Fruit fly (Drosophila melanogaster) whole organism, embryonic: ENCODE data around the gene dmrt93B.

Experiments
- BEAF-32 ChIP-seq: fragments of 200-800 bp; sonication (Bioruptor generic); optimal IDR thresholded peaks from 3 replicates; lab custom pipeline; 2017; ENCODE audit warnings: missing biosample characterization, missing genetic modification characterization, mild to moderate bottlenecking, moderate library complexity, missing genetic modification reagents
- CG12769 ChIP-seq: fragments of 200-800 bp; sonication (Bioruptor generic); optimal IDR thresholded peaks from 2 replicates; lab custom pipeline; 2019; ENCODE audit warnings: missing biosample characterization, mild to moderate bottlenecking, missing genetic modification characterization, moderate library complexity
- CG15514 ChIP-seq: fragments of 200-800 bp; sonication (Bioruptor generic); optimal IDR thresholded peaks from 3 replicates; lab custom pipeline; 2017; ENCODE audit warnings: missing biosample characterization, missing genetic modification characterization, mild to moderate bottlenecking, moderate library complexity, missing genetic modification reagents
- CG15601 ChIP-seq: fragments of 200-800 bp; sonication (Bioruptor generic); optimal IDR thresholded peaks from 3 replicates; lab custom pipeline; 2019; ENCODE audit warnings: missing biosample characterization, mild to moderate bottlenecking, missing genetic modification characterization, moderate library complexity
- CG17328 ChIP-seq: fragments of 200-800 bp; sonication (Bioruptor generic); IDR thresholded peaks from 2 replicates; pipeline ENCODE4 v1.3.6; 2022; ENCODE audit warnings: missing biosample characterization, missing genetic modification characterization
- CG17385 ChIP-seq: fragments of 200-800 bp; sonication (Bioruptor generic); optimal IDR thresholded peaks from 3 replicates; lab custom pipeline; 2018; ENCODE audit warnings: missing biosample characterization, mild to moderate bottlenecking, missing genetic modification characterization
- CG18262 ChIP-seq: fragments of 200-800 bp; optimal IDR thresholded peaks from 3 replicates; lab custom pipeline; 2019; ENCODE audit warnings: missing biosample characterization, mild to moderate bottlenecking, missing genetic modification characterization, moderate library complexity
- CG18599 ChIP-seq: fragments of 200-800 bp; sonication (Bioruptor generic); optimal IDR thresholded peaks from 3 replicates; lab custom pipeline; 2017; ENCODE audit warnings: missing biosample characterization, missing genetic modification characterization, mild to moderate bottlenecking, moderate library complexity, missing genetic modification reagents
- CG18619 ChIP-seq: fragments of 200-800 bp; sonication (Bioruptor generic); optimal IDR thresholded peaks from 3 replicates; lab custom pipeline; 2017; ENCODE audit warnings: missing biosample characterization, mild to moderate bottlenecking, missing genetic modification characterization
- CG30020 ChIP-seq: fragments of 200-800 bp; optimal IDR thresholded peaks from 2 replicates; lab custom pipeline; 2019; ENCODE audit warnings: missing biosample characterization, mild to moderate bottlenecking, missing genetic modification characterization, moderate library complexity
- CG32767 ChIP-seq: fragments of 200-800 bp; sonication (Bioruptor generic); IDR thresholded peaks from 2 replicates; pipeline ENCODE4 v1.3.6; 2022; ENCODE audit warnings: missing biosample characterization, missing genetic modification characterization
- CG3407 ChIP-seq: fragments of 200-800 bp; sonication (Bioruptor generic); optimal IDR thresholded peaks from 2 replicates; lab custom pipeline; 2018; ENCODE audit warnings: missing biosample characterization, mild to moderate bottlenecking, missing genetic modification characterization
- CG4707 ChIP-seq: fragments of 200-800 bp; sonication (Bioruptor generic); optimal IDR thresholded peaks from 2 replicates; lab custom pipeline; 2018; ENCODE audit warnings: missing biosample characterization, mild to moderate bottlenecking, missing genetic modification characterization, moderate library complexity
- CG4854 ChIP-seq: fragments of 200-800 bp; sonication (Bioruptor generic); optimal IDR thresholded peaks from 2 replicates; lab custom pipeline; 2016; ENCODE audit warnings: missing biosample characterization, missing genetic modification characterization, inconsistent platforms
- CG7963 ChIP-seq: fragments of 200-800 bp; sonication (Bioruptor generic); IDR thresholded peaks from 3 replicates; pipeline ENCODE4 v1.3.6; 2022; ENCODE audit warnings: missing biosample characterization, missing genetic modification characterization; ENCODE audit not compliant: partially characterized antibody
- CG8765 ChIP-seq: fragments of 200-800 bp; sonication (Bioruptor generic); IDR thresholded peaks from 2 replicates; pipeline ENCODE4 v1.3.6; 2022; ENCODE audit warnings: missing biosample characterization, missing genetic modification characterization
- CG8944 ChIP-seq: fragments of 200-800 bp; sonication (Bioruptor generic); optimal IDR thresholded peaks from 3 replicates; lab custom pipeline; 2016; ENCODE audit warnings: missing biosample characterization, missing genetic modification characterization
- D ChIP-seq, 2 experiments: fragments of 200-800 bp in 1 of 2; fragments of >200 bp in 1 of 2; sonication (Bioruptor generic) in 1 of 2; optimal IDR thresholded peaks; 2 replicates in 1 of 2; 3 replicates in 1 of 2; lab custom pipeline; 2017; ENCODE audit warnings: mild to moderate bottlenecking in 1 of 2, missing biosample characterization in 1 of 2, missing genetic modification characterization in 1 of 2, missing genetic modification reagents in 1 of 2
- E2f1 ChIP-seq: fragments of 200-800 bp; sonication (Bioruptor generic); IDR thresholded peaks from 2 replicates; pipeline ENCODE4 v1.3.6; 2022; ENCODE audit warnings: missing biosample characterization, missing genetic modification characterization
- Fer1 ChIP-seq: fragments of 200-800 bp; sonication (Bioruptor generic); optimal IDR thresholded peaks from 2 replicates; lab custom pipeline; 2017; ENCODE audit warnings: missing biosample characterization, mild to moderate bottlenecking, missing genetic modification characterization
- H15 ChIP-seq: fragments of 200-800 bp; sonication (Bioruptor generic); IDR thresholded peaks from 3 replicates; pipeline ENCODE4 v1.3.6; 2022; ENCODE audit warnings: missing biosample characterization, missing genetic modification characterization
- HHEX ChIP-seq: fragments of 200-800 bp; sonication (Bioruptor generic); optimal IDR thresholded peaks from 3 replicates; lab custom pipeline; 2017; ENCODE audit warnings: missing biosample characterization, mild to moderate bottlenecking, missing genetic modification characterization, missing genetic modification reagents
- Max ChIP-seq: fragments of 200-800 bp; sonication (Bioruptor generic); optimal IDR thresholded peaks from 2 replicates; lab custom pipeline; 2016; ENCODE audit warnings: missing biosample characterization, mild to moderate bottlenecking, missing genetic modification characterization
- Meics ChIP-seq: fragments of 200-800 bp; sonication (Bioruptor generic); optimal IDR thresholded peaks from 2 replicates; lab custom pipeline; 2017; ENCODE audit warnings: missing biosample characterization, mild to moderate bottlenecking, missing genetic modification characterization
- Nf-YC ChIP-seq: fragments of 200-800 bp; optimal IDR thresholded peaks from 3 replicates; lab custom pipeline; 2019; ENCODE audit warnings: missing biosample characterization, mild to moderate bottlenecking, missing genetic modification characterization, moderate library complexity
- PHDP ChIP-seq: fragments of 200-800 bp; sonication (Bioruptor generic); optimal IDR thresholded peaks from 3 replicates; lab custom pipeline; 2018; ENCODE audit warnings: missing biosample characterization, mild to moderate bottlenecking, missing genetic modification characterization, moderate library complexity
- Taf1 ChIP-seq: fragments of 200-800 bp; sonication (Bioruptor generic); IDR thresholded peaks from 2 replicates; pipeline ENCODE4 v1.3.6; 2022; ENCODE audit warnings: missing biosample characterization, missing genetic modification characterization
- Xrp1 ChIP-seq: fragments of 200-800 bp; sonication (Bioruptor generic); IDR thresholded peaks from 2 replicates; pipeline ENCODE4 v1.3.6; 2022; ENCODE audit warnings: missing biosample characterization, missing genetic modification characterization
- ab ChIP-seq: fragments of 200-800 bp; sonication (Bioruptor generic); optimal IDR thresholded peaks from 2 replicates; lab custom pipeline; 2016; ENCODE audit warnings: missing biosample characterization, missing genetic modification characterization
- bab2 ChIP-seq: fragments of 200-800 bp; sonication (Bioruptor generic); optimal IDR thresholded peaks from 2 replicates; lab custom pipeline; 2016; ENCODE audit warnings: missing biosample characterization, missing genetic modification characterization
- cg ChIP-seq: fragments of 200-800 bp; sonication (Bioruptor generic); optimal IDR thresholded peaks from 3 replicates; lab custom pipeline; 2019; ENCODE audit warnings: missing biosample characterization, mild to moderate bottlenecking, missing genetic modification characterization, moderate library complexity
- crp ChIP-seq, 2 experiments: fragments of 200-800 bp; sonication (Bioruptor generic); optimal IDR thresholded peaks; 2 replicates in 1 of 2; 3 replicates in 1 of 2; lab custom pipeline; 2017; ENCODE audit warnings: missing biosample characterization in 2 of 2, missing genetic modification characterization in 2 of 2, mild to moderate bottlenecking in 1 of 2, moderate library complexity in 1 of 2
- dmrt99B ChIP-seq: fragments of 200-800 bp; sonication (Bioruptor generic); optimal IDR thresholded peaks from 2 replicates; lab custom pipeline; 2018; ENCODE audit warnings: missing biosample characterization, mild to moderate bottlenecking, missing genetic modification characterization, moderate library complexity
- exex ChIP-seq: fragments of 200-800 bp; sonication (Bioruptor generic); optimal IDR thresholded peaks from 4 replicates; lab custom pipeline; 2018; ENCODE audit warnings: missing biosample characterization, mild to moderate bottlenecking, missing genetic modification characterization, moderate library complexity
- fd3F ChIP-seq: fragments of 200-800 bp; sonication (Bioruptor generic); optimal IDR thresholded peaks from 2 replicates; lab custom pipeline; 2018; ENCODE audit warnings: missing biosample characterization, mild to moderate bottlenecking, missing genetic modification characterization, moderate library complexity
- ftz-f1 ChIP-seq: fragments of 200-800 bp; sonication (Bioruptor generic); optimal IDR thresholded peaks from 2 replicates; lab custom pipeline; 2016; ENCODE audit warnings: missing biosample characterization, missing genetic modification characterization
- grau ChIP-seq: fragments of 200-800 bp; optimal IDR thresholded peaks from 3 replicates; lab custom pipeline; 2019; ENCODE audit warnings: missing biosample characterization, mild to moderate bottlenecking, missing genetic modification characterization, moderate library complexity
- gsb ChIP-seq: fragments of 200-800 bp; sonication (Bioruptor generic); IDR thresholded peaks from 2 replicates; pipeline ENCODE4 v1.3.6; 2022; ENCODE audit warnings: missing biosample characterization, missing genetic modification characterization
- gt ChIP-seq: fragments of 200-800 bp; sonication (Bioruptor generic); IDR thresholded peaks from 2 replicates; pipeline ENCODE4 v1.3.6; 2022; ENCODE audit warnings: missing biosample characterization, missing genetic modification characterization
- insv ChIP-seq, 2 experiments: fragments of 200-800 bp; sonication (Bioruptor generic); optimal IDR thresholded peaks; 3 replicates each; lab custom pipeline; 2016 to 2018; ENCODE audit warnings: missing biosample characterization in 2 of 2, missing genetic modification characterization in 2 of 2
- jumu ChIP-seq: fragments of 200-800 bp; sonication (Bioruptor generic); optimal IDR thresholded peaks from 3 replicates; lab custom pipeline; 2016; ENCODE audit warnings: missing biosample characterization, missing genetic modification characterization
- mld ChIP-seq: fragments of 200-800 bp; sonication (Bioruptor generic); IDR thresholded peaks from 3 replicates; pipeline ENCODE4 v1.3.6; 2022; ENCODE audit warnings: missing biosample characterization, missing genetic modification characterization; ENCODE audit not compliant: partially characterized antibody
- nau ChIP-seq: fragments of 200-800 bp; sonication (Bioruptor generic); optimal IDR thresholded peaks from 3 replicates; lab custom pipeline; 2017; ENCODE audit warnings: missing biosample characterization, mild to moderate bottlenecking, missing genetic modification characterization, missing genetic modification reagents
- odd ChIP-seq: fragments of 200-800 bp; sonication (Bioruptor generic); optimal IDR thresholded peaks from 2 replicates; lab custom pipeline; 2017; ENCODE audit warnings: missing biosample characterization, mild to moderate bottlenecking, missing genetic modification characterization
- p53 ChIP-seq: fragments of 200-800 bp; sonication (Bioruptor generic); optimal IDR thresholded peaks from 2 replicates; lab custom pipeline; 2016; ENCODE audit warnings: missing biosample characterization, missing genetic modification characterization
- run ChIP-seq: fragments of 200-800 bp; sonication (Bioruptor generic); optimal IDR thresholded peaks from 3 replicates; lab custom pipeline; 2018; ENCODE audit warnings: missing biosample characterization, mild to moderate bottlenecking, missing genetic modification characterization
- ssp ChIP-seq: fragments of 200-800 bp; sonication (Bioruptor generic); IDR thresholded peaks from 2 replicates; pipeline ENCODE4 v1.3.6; 2022; ENCODE audit warnings: missing biosample characterization, missing genetic modification characterization
- tio ChIP-seq: fragments of 200-800 bp; sonication (Bioruptor generic); optimal IDR thresholded peaks from 2 replicates; lab custom pipeline; 2017; ENCODE audit warnings: missing biosample characterization, missing genetic modification characterization, inconsistent platforms

dmrt93B gene

DNA sequence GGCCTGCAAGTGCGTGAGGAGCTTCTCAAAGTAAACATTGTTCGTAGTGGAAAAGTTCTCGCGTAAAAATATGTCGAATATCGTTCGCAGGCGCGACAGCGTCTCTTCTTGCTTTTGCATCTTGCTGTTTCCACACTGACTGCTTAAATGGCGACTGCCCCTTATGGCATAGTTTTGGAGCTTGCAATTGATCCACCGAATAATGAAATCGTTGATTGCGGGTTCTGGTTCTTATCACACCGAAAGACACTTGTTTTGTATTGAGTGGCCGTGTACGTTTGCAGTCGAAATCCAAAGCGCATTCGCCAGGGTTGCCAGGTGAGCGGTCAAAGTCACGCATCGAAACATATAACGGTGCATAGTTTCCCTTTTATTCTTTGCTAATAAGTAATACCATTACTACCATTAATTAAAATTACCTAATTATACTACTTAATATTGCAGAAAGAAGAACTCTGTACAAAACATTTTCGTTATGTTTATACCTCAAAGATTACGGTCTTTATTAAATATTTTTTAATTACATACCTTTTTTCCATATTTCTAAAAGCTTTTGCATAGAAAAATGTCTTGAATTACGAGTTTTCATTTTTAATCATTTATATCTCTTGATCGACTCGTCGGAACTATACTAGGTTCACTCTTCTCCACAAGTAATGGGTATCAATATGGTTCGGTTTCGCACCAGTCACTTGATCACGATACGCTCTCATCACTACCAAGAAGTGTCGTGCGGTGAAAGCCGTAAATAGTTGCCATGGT lies 27.8 kb downstream of the dmrt93B start, which contains the start of the genes CG7044 and Tbc1d22 (continued):
- TF ChIP-seq crp (GFP tag; optimal IDR thresholded peaks at IDR 0.05; lab: Kevin White, UChicago): peak in 1 of 2 experiments; percentile 19
- no peak for TF ChIP-seq nau (GFP tag; lab: Kevin White, UChicago)
- TF ChIP-seq CG4854 (GFP tag; lab: Kevin White, UChicago): no peak
- no peak for TF ChIP-seq exex
- peak; percentile 41 for TF ChIP-seq CG30020 (tag; lab: Kevin White, UChicago)
- peak; percentile 59 for TF ChIP-seq grau (tag; lab: Kevin White, UChicago)
- TF ChIP-seq CG18262 (tag; lab: Kevin White, UChicago): peak; percentile 51
- TF ChIP-seq ssp (GFP tag; lab: Robert Waterston, UW): 0 out of 2 replicates have a peak, but pooled peaks have one; percentile 16
- peak; percentile 17 for TF ChIP-seq CG8944
- TF ChIP-seq Max (GFP tag; lab: Kevin White, UChicago): peak; percentile 27
- TF ChIP-seq CG15601 (tag; lab: Kevin White, UChicago): peak; percentile 25
- TF ChIP-seq CG17385: no peak
- no peak for TF ChIP-seq CG17328 (GFP tag; lab: Robert Waterston, UW)
- TF ChIP-seq CG18599 (GFP tag; lab: Kevin White, UChicago): no peak
- TF ChIP-seq CG12769: no peak
- no peak for TF ChIP-seq CG7963 (GFP tag; lab: Robert Waterston, UW)
- no peak for TF ChIP-seq CG15514 (GFP tag; lab: Kevin White, UChicago)
- no peak for TF ChIP-seq CG8765 (GFP tag; lab: Robert Waterston, UW)
- TF ChIP-seq jumu (GFP tag; lab: Kevin White, UChicago): peak; percentile 36
- no peak for TF ChIP-seq odd
- TF ChIP-seq bab2 (GFP tag; lab: Kevin White, UChicago): peak; percentile 26
- TF ChIP-seq tio (GFP tag; lab: Kevin White, UChicago): no peak
- TF ChIP-seq Xrp1 (GFP tag; lab: Robert Waterston, UW): peak; percentile 36; the same call in 1 of the 2 replicates
- TF ChIP-seq D (optimal IDR thresholded peaks at IDR 0.05; lab: Kevin White, UChicago): no peak
- no peak for TF ChIP-seq D (GFP tag; optimal IDR thresholded peaks at IDR 0.05; lab: Kevin White, UChicago)
- no peak for TF ChIP-seq insv (GFP tag; optimal IDR thresholded peaks at IDR 0.05; lab: Kevin White, UChicago)
- TF ChIP-seq CG18619 (GFP tag; lab: Kevin White, UChicago): peak; percentile 43
- TF ChIP-seq PHDP (tag; lab: Kevin White, UChicago): peak; percentile 26
- TF ChIP-seq Nf-YC (tag; lab: Kevin White, UChicago): peak; percentile 54
- TF ChIP-seq HHEX (GFP tag; lab: Kevin White, UChicago): no peak
- TF ChIP-seq run (tag; lab: Kevin White, UChicago): no peak
- peak; percentile 30; the same call in 1 of the 2 replicates for TF ChIP-seq E2f1
- no peak for TF ChIP-seq CG3407 (GFP tag; lab: Kevin White, UChicago)
- TF ChIP-seq fd3F (GFP tag; lab: Kevin White, UChicago): peak; percentile 6
- no peak for TF ChIP-seq ftz-f1 (GFP tag; lab: Kevin White, UChicago)
- TF ChIP-seq H15 (GFP tag; lab: Robert Waterston, UW): no peak
- no peak for TF ChIP-seq CG32767 (GFP tag; lab: Robert Waterston, UW)
- no peak for TF ChIP-seq gsb (GFP tag; lab: Robert Waterston, UW)
- TF ChIP-seq gt (GFP tag; lab: Robert Waterston, UW): no peak
- no peak for TF ChIP-seq mld (GFP tag; lab: Robert Waterston, UW)
- no peak for TF ChIP-seq CG4707 (GFP tag; lab: Kevin White, UChicago)
- TF ChIP-seq Taf1 (GFP tag; lab: Robert Waterston, UW): no peak
- no peak for TF ChIP-seq cg (GFP tag; lab: Kevin White, UChicago)
- TF ChIP-seq ab: no peak
- peak; percentile 81 for TF ChIP-seq BEAF-32 (GFP tag; lab: Kevin White, UChicago)
- TF ChIP-seq Fer1 (GFP tag; lab: Kevin White, UChicago): no peak
- TF ChIP-seq p53 (GFP tag; lab: Kevin White, UChicago): no peak
- peak; percentile 45 for TF ChIP-seq Meics (GFP tag; lab: Kevin White, UChicago)
- TF ChIP-seq dmrt99B (tag; lab: Kevin White, UChicago): no peak
